Fruit fly (Drosophila melanogaster) S2 (cell line): ENCODE results near the gene CG10035.

Experiments used
- CG8478 ChIP-seq: fragments of >200 bp; optimal IDR thresholded peaks from 2 replicates; lab custom pipeline; 2018
- CTCF ChIP-seq, 2 experiments: fragments of >200 bp; optimal IDR thresholded peaks; 2 replicates each; lab custom pipeline; 2018

DNA sequence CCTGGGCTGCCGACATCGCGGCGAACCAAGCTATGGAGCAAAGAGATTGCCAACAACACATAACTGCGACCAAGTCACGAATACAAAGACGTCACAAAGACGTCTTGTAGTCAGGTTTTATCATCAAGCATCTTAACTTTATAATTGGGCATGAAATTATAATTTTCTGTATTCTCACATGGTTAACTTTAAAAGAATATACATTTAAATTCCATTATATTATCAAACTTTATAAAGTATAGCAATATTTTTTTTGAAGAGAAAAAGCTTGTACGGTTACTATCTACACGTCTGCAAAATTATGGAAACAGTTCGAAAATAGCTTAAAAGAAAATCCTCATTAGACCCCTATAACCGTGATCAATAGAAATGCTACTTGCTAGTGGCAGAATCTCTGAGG is 30.5 kb downstream of the CG10035 start, which contains the start of gene CG10041:
- TF ChIP-seq CTCF (optimal IDR thresholded peaks at IDR 0.05; lab: Kevin White, UChicago), result no peak
- no peak for TF ChIP-seq CG8478 (lab: Kevin White, UChicago)
